Worm (Caenorhabditis elegans): ENCODE measurements around the gene trx-2.

DNA sequence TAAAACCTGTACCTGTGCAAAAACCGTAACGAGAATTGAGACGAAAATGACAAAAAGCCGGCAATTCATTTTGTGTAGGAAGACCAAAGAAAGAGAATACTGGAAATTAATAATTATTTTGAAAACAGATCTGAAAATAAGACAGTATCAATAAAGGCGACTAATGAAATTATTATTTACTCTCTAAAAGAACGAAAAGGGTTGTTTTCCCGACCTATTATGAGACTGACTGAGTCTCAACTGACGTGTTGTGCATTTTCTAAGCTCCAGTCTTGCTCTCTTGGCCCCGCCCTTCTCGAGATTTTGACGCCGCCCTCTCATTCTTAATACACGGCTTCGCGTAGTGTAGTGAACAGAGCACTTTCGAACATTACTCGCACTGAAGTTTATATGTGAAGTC lies 35.6 kb downstream of the trx-2 start, which contains the start of gene K07C5.9:
- TF ChIP-seq pha-4 (tag; optimal IDR thresholded peaks at IDR 0.05) = no peak
- no peak for TF ChIP-seq pag-3 (tag; optimal IDR thresholded peaks at IDR 0.05; ENCODE audit: borderline replicate concordance)
- no peak for TF ChIP-seq hlh-6 (tag; optimal IDR thresholded peaks at IDR 0.05)
- TF ChIP-seq ceh-45 (GFP tag; IDR thresholded peaks at IDR 0.05) = no peak
- TF ChIP-seq dmd-4 (tag; optimal IDR thresholded peaks at IDR 0.05; ENCODE audit: borderline replicate concordance) = no peak
- no peak for TF ChIP-seq ceh-19 (GFP tag; optimal IDR thresholded peaks at IDR 0.05)
- no peak for TF ChIP-seq C38D4.7 (GFP tag; optimal IDR thresholded peaks at IDR 0.05)
- TF ChIP-seq madf-2 (tag; optimal IDR thresholded peaks at IDR 0.05) = no peak

All from whole organism, late embryonic.